Fruit fly (Drosophila melanogaster) Kc167 (cell line): ENCODE measurements around the gene CG32568.

Source experiments
- Myc ChIP-seq: fragments of >200 bp; optimal IDR thresholded peaks from 2 replicates; lab custom pipeline; 2017; ENCODE audit warnings: missing external identifiers
- Sin3A ChIP-seq: fragments of >200 bp; optimal IDR thresholded peaks from 2 replicates; lab custom pipeline; 2018; ENCODE audit warnings: missing external identifiers
- h ChIP-seq: fragments of >200 bp; optimal IDR thresholded peaks from 3 replicates; lab custom pipeline; 2018; ENCODE audit warnings: missing external identifiers
- insv ChIP-seq: fragments of >200 bp; optimal IDR thresholded peaks from 3 replicates; lab custom pipeline; 2018; ENCODE audit warnings: missing external identifiers
- psq ChIP-seq: fragments of >200 bp; optimal IDR thresholded peaks from 2 replicates; lab custom pipeline; 2017; ENCODE audit warnings: missing external identifiers
- ttk ChIP-seq: sonication (Bioruptor generic); optimal IDR thresholded peaks from 2 replicates; lab custom pipeline; 2017; ENCODE audit warnings: missing external identifiers

DNA sequence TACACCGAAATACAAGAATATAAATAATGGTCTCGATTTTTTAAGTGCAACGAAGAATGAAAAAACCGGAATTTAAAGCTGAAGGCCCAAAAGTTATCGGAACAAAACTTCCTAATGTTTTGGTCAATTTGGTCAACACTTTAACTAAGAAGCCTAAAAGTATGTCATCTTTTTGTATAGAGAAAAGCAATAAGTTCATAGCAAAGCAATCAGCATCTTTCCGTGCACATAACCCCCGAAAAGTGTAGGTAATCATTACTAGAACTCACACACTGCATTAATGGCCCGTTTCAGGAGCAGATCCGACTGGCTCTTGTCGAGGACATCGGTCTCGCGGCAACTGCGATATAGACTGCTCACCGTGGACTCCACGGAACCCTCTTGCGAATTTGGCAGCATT is 3.6 kb downstream of the CG32568 start:
- TF ChIP-seq Myc (lab: Kevin White, UChicago): no peak
- no peak for TF ChIP-seq psq (lab: Kevin White, UChicago)
- TF ChIP-seq Sin3A (lab: Kevin White, UChicago): no peak
- TF ChIP-seq ttk (lab: Kevin White, UChicago): no peak
- TF ChIP-seq h (lab: Kevin White, UChicago): no peak
- TF ChIP-seq insv (lab: Kevin White, UChicago): no peak
